Worm (Caenorhabditis elegans): Measurements from ENCODE around the gene srg-3.

DNA sequence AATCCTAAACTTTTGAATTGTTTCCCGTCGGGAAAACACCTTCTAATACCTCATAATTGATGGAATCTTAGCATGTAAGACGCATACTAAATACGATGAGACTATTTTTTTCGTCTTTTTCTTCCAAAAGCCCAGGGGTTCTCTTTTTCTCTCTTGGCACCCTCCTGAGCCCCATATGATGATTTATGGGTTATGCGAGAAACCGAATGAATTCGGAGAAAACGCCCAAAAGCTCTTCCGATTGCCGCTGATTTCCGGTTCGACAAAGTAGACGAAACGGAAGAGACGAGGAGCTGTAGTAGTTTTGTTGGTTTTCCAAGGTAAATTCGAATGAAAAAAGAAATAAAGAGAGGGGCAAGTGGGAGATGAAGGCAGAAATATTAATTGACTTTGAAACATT is 41.3 kb upstream of the srg-3 start:
- no peak for TF ChIP-seq mxl-3 (GFP tag; optimal IDR thresholded peaks at IDR 0.05)
- TF ChIP-seq mxl-2 (GFP tag; conservative IDR thresholded peaks at IDR 0.05): no peak
- no peak for TF ChIP-seq skn-1 (tag; optimal IDR thresholded peaks at IDR 0.05)
- no peak for TF ChIP-seq ctbp-1 (GFP tag; IDR thresholded peaks at IDR 0.05)
- TF ChIP-seq nhr-6 (tag; optimal IDR thresholded peaks at IDR 0.05): no peak
- TF ChIP-seq zfp-3 (GFP tag; conservative IDR thresholded peaks at IDR 0.05): no peak
- TF ChIP-seq zag-1 (tag; optimal IDR thresholded peaks at IDR 0.05): no peak
- no peak for TF ChIP-seq lin-38 (GFP tag; IDR thresholded peaks at IDR 0.05)
- TF ChIP-seq pha-4 (GFP tag; IDR thresholded peaks at IDR 0.05): no peak
- TF ChIP-seq pha-4 (tag; optimal IDR thresholded peaks at IDR 0.05): no peak
- TF ChIP-seq mdl-1 (tag; optimal IDR thresholded peaks at IDR 0.05): no peak
- TF ChIP-seq saeg-2 (GFP tag; IDR thresholded peaks at IDR 0.05): no peak
- TF ChIP-seq tra-1 (GFP tag; IDR thresholded peaks at IDR 0.05): no peak

Data from whole organism, L4 larva.